Worm (Caenorhabditis elegans) whole organism, L1 larva: ENCODE measurements around the gene C44C10.15.

Experiments
- aly-2 ChIP-seq: fragments of 150-350 bp; optimal IDR thresholded peaks from 2 replicates; lab custom pipeline; 2014; ENCODE audit warnings: missing biosample characterization, missing genetic modification characterization
- irx-1 ChIP-seq: sonication (generic microtip); optimal IDR thresholded peaks from 2 replicates; lab custom pipeline; 2016; ENCODE audit warnings: missing genetic modification characterization, missing compliant biosample characterization
- jun-1 ChIP-seq: fragments of 150-350 bp; optimal IDR thresholded peaks from 2 replicates; lab custom pipeline; 2014; ENCODE audit warnings: missing biosample characterization, missing genetic modification reagents, missing genetic modification characterization
- lin-39 ChIP-seq: fragments of 150-350 bp; optimal IDR thresholded peaks from 2 replicates; lab custom pipeline; 2014; ENCODE audit warnings: missing biosample characterization, missing genetic modification reagents, missing genetic modification characterization
- mdl-1 ChIP-seq, 2 experiments: fragments of 150-350 bp; optimal IDR thresholded peaks; 2 replicates each; lab custom pipeline; 2014 to 2017; ENCODE audit warnings: missing biosample characterization in 2 of 2, missing genetic modification characterization in 2 of 2, inconsistent platforms in 1 of 2
- nhr-11 ChIP-seq: fragments of 150-350 bp; optimal IDR thresholded peaks from 2 replicates; lab custom pipeline; 2014; ENCODE audit warnings: missing biosample characterization, missing genetic modification characterization
- unc-98 ChIP-seq: fragments of 200-800 bp; sonication (Bioruptor generic); IDR thresholded peaks from 2 replicates; pipeline ENCODE4 v1.3.6; 2022; ENCODE audit warnings: missing genetic modification characterization, missing compliant biosample characterization

DNA sequence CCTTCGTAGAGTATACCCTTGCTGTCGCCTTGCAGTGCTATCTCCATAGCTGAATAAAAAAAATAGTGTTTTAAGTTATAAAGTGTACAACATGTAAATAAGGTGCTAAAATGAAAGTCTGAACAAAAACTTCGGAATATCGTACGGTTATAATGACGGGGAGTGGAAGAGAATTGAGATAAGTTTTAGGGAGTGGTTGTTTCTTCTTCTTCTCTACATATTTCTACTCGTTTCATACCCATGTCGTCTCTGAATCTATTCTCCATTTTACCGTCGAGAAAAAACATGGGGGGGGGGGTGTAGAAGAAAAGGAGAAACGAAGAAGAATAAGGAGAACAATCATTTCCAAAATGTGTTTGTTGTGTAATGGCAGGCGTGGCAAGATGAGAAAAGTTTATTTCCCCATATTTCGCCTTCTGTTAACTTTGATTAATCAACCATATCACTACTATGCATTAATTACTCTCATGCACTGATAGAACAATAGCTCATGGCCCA, 16.3 kb upstream of the C44C10.15 start, which contains the start of gene C44C10.9:
- no peak for TF ChIP-seq aly-2 (tag; lab: Kevin White, UChicago)
- no peak for TF ChIP-seq unc-98 (GFP tag; lab: Robert Waterston, UW)
- TF ChIP-seq lin-39 (tag; lab: Kevin White, UChicago) = no peak
- no peak for TF ChIP-seq irx-1
- no peak for TF ChIP-seq jun-1 (tag; lab: Kevin White, UChicago)
- no peak for TF ChIP-seq mdl-1 (tag; optimal IDR thresholded peaks at IDR 0.05; lab: Kevin White, UChicago)
- TF ChIP-seq nhr-11 (tag; lab: Kevin White, UChicago) = no peak
